Worm (Caenorhabditis elegans): ENCODE results near the gene clec-262.
A peak's percentile ranks its signal among the peaks of the same experiment; 100 is the strongest.

Gene clec-262

ce11 chrV:20311519-20311918 lies at the start of gene clec-262:
Gene clec-262 (plus strand): TSS chrV:20311819.
- no peak for TF ChIP-seq pax-3 (tag; optimal IDR thresholded peaks at IDR 0.05)

- TF ChIP-seq ceh-8 (GFP tag; optimal IDR thresholded peaks at IDR 0.05) (no peak), aha-1 (tag; optimal IDR thresholded peaks at IDR 0.05) (no peak), pag-3 (tag; optimal IDR thresholded peaks at IDR 0.05; ENCODE audit: borderline replicate concordance, insufficient read depth) (no peak), mep-1 (tag; optimal IDR thresholded peaks at IDR 0.05) (no peak), snpc-4 (tag; optimal IDR thresholded peaks at IDR 0.05) (no peak), ama-1 (optimal IDR thresholded peaks at IDR 0.05) (no peak), hpl-2 (GFP tag; optimal IDR thresholded peaks at IDR 0.05) (no peak), ztf-4 (tag; optimal IDR thresholded peaks at IDR 0.05) (no peak), ceh-88 (GFP tag; IDR thresholded peaks at IDR 0.05) (no peak), nhr-76 (tag; optimal IDR thresholded peaks at IDR 0.05) (no peak)
These were observed 44.6 kb upstream of the clec-262 start, which contains the start of gene mdt-17 for ce11 chrV:20266992-20267391. Gene mdt-17 (minus strand): TSS chrV:20267247.

- TF ChIP-seq sox-4 (tag; optimal IDR thresholded peaks at IDR 0.05) = no peak
- TF ChIP-seq nhr-84 (tag; optimal IDR thresholded peaks at IDR 0.05) = no peak
- no peak for TF ChIP-seq dsc-1 (tag; optimal IDR thresholded peaks at IDR 0.05)
- TF ChIP-seq nhr-237 (tag; optimal IDR thresholded peaks at IDR 0.05) = no peak
- TF ChIP-seq hlh-4 (tag; optimal IDR thresholded peaks at IDR 0.05) = no peak
- no peak for TF ChIP-seq zip-4 (GFP tag; optimal IDR thresholded peaks at IDR 0.05)
- peak; percentile 46 for TF ChIP-seq mep-1 (tag; optimal IDR thresholded peaks at IDR 0.05)
- peak; percentile 56 for TF ChIP-seq nhr-85 (tag)
- no peak for TF ChIP-seq nhr-77 (tag; optimal IDR thresholded peaks at IDR 0.05)
- peak; percentile 9 for TF ChIP-seq tbx-2 (tag; optimal IDR thresholded peaks at IDR 0.05)
- TF ChIP-seq dpl-1 (GFP tag; optimal IDR thresholded peaks at IDR 0.05) = peak; percentile 45 to 74 (median 62)
- TF ChIP-seq irx-1 (tag; optimal IDR thresholded peaks at IDR 0.05) = no peak
- no peak for TF ChIP-seq nhr-28 (tag; optimal IDR thresholded peaks at IDR 0.05)
- TF ChIP-seq jun-1 (tag; optimal IDR thresholded peaks at IDR 0.05) = no peak
- TF ChIP-seq unc-86 (tag; optimal IDR thresholded peaks at IDR 0.05) = no peak
- TF ChIP-seq fkh-8 (tag; optimal IDR thresholded peaks at IDR 0.05) = no peak
- TF ChIP-seq nhr-11 (tag; optimal IDR thresholded peaks at IDR 0.05) = no peak
- no peak for TF ChIP-seq Y116A8C.19 (tag; optimal IDR thresholded peaks at IDR 0.05; ENCODE audit: borderline replicate concordance)
- no peak for TF ChIP-seq ceh-90 (tag; optimal IDR thresholded peaks at IDR 0.05)
- TF ChIP-seq egl-13 (tag; optimal IDR thresholded peaks at IDR 0.05) = no peak
- no peak for TF ChIP-seq C34B4.2 (tag; optimal IDR thresholded peaks at IDR 0.05)
- peak; percentile 59 for TF ChIP-seq skn-1 (tag; optimal IDR thresholded peaks at IDR 0.05)
- TF ChIP-seq nhr-71 (tag; optimal IDR thresholded peaks at IDR 0.05) = peak; percentile 52
- TF ChIP-seq lin-13 (GFP tag; optimal IDR thresholded peaks at IDR 0.05) = peak; percentile 17
- no peak for TF ChIP-seq mab-9 (GFP tag; IDR thresholded peaks at IDR 0.05)
- peak; percentile 41 for TF ChIP-seq nhr-47 (tag; optimal IDR thresholded peaks at IDR 0.05)
- peak in 1 of 6 experiments; percentile 48 for TF ChIP-seq elt-3 (tag; optimal IDR thresholded peaks at IDR 0.05)
- TF ChIP-seq efl-1 (optimal IDR thresholded peaks at IDR 0.05) = peak; percentile 55 to 66
- TF ChIP-seq efl-1 (GFP tag; optimal IDR thresholded peaks at IDR 0.05 in 1 of 2) = peak; percentile 62 to 80
- TF ChIP-seq alr-1 (tag; optimal IDR thresholded peaks at IDR 0.05; ENCODE audit: borderline replicate concordance) = no peak
- no peak for TF ChIP-seq tlp-1 (tag; optimal IDR thresholded peaks at IDR 0.05)
- TF ChIP-seq lin-35 (GFP tag; optimal IDR thresholded peaks at IDR 0.05) = peak; percentile 55 to 79
- TF ChIP-seq grh-1 (GFP tag; IDR thresholded peaks at IDR 0.05) = no peak
- no peak for TF ChIP-seq lin-15B (tag; optimal IDR thresholded peaks at IDR 0.05)
- TF ChIP-seq hlh-17 (GFP tag; optimal IDR thresholded peaks at IDR 0.05; ENCODE audit: borderline replicate concordance) = no peak
- TF ChIP-seq unc-98 (GFP tag; IDR thresholded peaks at IDR 0.05) = no peak
- no peak for TF ChIP-seq elt-2 (tag; optimal IDR thresholded peaks at IDR 0.05)
- no peak for TF ChIP-seq efl-3 (GFP tag; optimal IDR thresholded peaks at IDR 0.05)
- peak; percentile 77 for TF ChIP-seq rnt-1 (tag; optimal IDR thresholded peaks at IDR 0.05)
- TF ChIP-seq fkh-10 (GFP tag; optimal IDR thresholded peaks at IDR 0.05) = no peak
- TF ChIP-seq pag-3 (tag; optimal IDR thresholded peaks at IDR 0.05; ENCODE audit: borderline replicate concordance, insufficient read depth) = no peak
These were observed 41.9 kb upstream of the clec-262 start, which contains the start of the genes prmt-1 and cdkr-3 for ce11 chrV:20269661-20270137. Gene prmt-1 (minus strand): TSS chrV:20269711. Gene cdkr-3 (plus strand): TSS chrV:20270107.
